Worm (Caenorhabditis elegans) whole organism, L4/young adult: ENCODE measurements around the gene T16G1.2.

Source experiments
- W03F9.2 ChIP-seq: fragments of 150-350 bp; optimal IDR thresholded peaks from 2 replicates; lab custom pipeline; 2014; ENCODE audit warnings: missing biosample characterization, missing genetic modification characterization
- dao-5 ChIP-seq: sonication (generic microtip); optimal IDR thresholded peaks from 2 replicates; lab custom pipeline; 2016; ENCODE audit warnings: missing genotype, missing genetic modification characterization, moderate library complexity, missing compliant biosample characterization
- him-1 ChIP-seq: sonication (generic microtip); optimal IDR thresholded peaks from 2 replicates; lab custom pipeline; 2016; ENCODE audit warnings: missing genotype, missing genetic modification reagents, missing genetic modification characterization, missing compliant biosample characterization

Gene T16G1.2

DNA sequence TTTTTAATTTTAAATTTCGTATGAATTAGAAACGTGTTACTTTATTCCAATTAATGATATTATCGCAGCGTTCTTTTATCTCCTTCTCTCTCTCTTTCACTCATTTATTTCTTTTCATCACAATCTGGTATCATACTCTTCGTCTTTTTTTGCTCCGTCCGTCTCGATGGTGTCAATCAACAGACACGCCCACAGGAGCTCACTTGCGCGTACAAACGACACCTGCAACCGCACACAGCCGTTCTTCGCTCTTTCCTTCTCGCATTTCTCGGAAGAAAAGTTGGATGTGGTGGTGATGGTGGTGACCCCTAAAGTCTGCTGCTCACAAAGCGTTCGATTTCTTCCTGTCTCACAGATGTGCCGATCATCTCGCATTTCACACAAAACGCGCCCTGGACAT, 20.7 kb upstream of the T16G1.2 start:
- no peak for TF ChIP-seq dao-5
- no peak for TF ChIP-seq him-1 (tag; lab: Kevin White, UChicago)
- no peak for TF ChIP-seq W03F9.2 (tag; lab: Kevin White, UChicago)

DNA sequence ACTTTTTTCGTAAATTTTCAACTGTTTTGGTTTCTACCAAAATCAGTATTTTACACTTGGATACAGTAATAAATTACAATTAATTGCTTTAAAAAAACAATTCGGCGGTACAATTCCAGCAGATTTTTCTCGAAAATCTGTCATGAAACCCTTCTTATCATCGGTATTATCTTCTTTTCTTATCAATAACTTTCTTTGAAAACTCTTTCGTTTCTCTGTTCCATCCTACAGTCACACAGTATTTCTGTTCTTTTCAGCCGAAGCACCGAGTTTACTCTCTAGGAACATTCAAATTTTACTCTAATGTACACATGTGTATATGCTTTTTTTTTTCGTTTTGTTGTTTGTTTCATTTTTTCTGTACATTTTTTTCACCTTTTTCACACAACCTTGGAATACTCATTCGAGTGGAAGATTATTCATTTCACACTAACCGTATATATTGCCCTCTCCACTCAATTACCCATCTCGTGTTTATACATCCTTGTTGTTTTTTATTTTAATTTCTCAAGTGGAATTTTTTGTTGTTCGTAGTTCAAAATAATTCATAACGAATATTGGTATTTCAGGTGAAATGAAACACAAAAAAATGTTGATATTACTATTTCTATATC, 19.6 kb upstream of the T16G1.2 start, which contains the start of gene nid-1:
Gene nid-1 (plus strand): TSS at position 564 of the 614 bp plus-strand sequence.
- peak; percentile 40 for TF ChIP-seq W03F9.2 (tag; lab: Kevin White, UChicago)
- TF ChIP-seq him-1 (tag; lab: Kevin White, UChicago) = no peak
- no peak for TF ChIP-seq dao-5

DNA sequence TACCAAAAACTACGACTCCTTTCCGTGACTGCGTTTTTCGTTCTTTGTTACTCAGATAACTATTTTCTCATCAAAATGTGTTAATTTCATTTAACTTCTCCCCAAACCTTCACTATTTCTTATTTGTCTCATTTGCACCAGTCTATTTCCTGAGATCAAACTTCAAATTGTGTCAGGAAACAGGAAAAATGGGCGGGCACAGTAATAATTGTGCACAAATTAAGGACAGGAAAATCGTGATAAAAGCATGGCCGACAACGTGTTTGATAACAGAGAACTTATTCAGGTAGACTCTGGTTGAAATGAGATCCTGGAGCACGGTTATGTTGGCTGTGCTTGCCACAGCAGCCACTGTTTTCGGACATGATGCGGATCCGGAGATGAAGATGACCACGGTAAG, 9.6 kb upstream of the T16G1.2 start, which contains the start of gene lipl-1:
Gene lipl-1 (plus strand): TSS at position 282 of the 400 bp plus-strand sequence.
- no peak for TF ChIP-seq dao-5
- TF ChIP-seq him-1 (tag; lab: Kevin White, UChicago) = no peak
- no peak for TF ChIP-seq W03F9.2 (tag; lab: Kevin White, UChicago)

DNA sequence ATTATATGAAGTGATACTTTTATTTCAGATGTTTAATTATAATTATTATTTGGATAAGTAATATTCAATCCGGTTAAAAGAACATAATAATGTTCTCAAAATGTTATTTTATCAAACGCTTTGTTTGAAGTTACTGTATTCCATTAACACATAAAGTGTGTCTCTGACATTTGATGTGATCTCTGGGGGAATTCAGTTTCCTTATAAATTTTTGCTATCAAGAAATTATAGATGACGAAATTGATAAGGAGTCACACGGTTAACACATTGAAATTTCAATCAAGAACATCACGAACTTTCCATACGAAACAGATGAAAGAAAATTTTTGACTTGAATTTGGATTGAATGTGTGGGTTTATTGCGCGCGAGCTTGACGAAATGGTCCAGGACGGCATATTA, 7.6 kb upstream of the T16G1.2 start:
- TF ChIP-seq W03F9.2 (tag; lab: Kevin White, UChicago) (no peak), dao-5 (no peak), him-1 (tag; lab: Kevin White, UChicago) (no peak)

DNA sequence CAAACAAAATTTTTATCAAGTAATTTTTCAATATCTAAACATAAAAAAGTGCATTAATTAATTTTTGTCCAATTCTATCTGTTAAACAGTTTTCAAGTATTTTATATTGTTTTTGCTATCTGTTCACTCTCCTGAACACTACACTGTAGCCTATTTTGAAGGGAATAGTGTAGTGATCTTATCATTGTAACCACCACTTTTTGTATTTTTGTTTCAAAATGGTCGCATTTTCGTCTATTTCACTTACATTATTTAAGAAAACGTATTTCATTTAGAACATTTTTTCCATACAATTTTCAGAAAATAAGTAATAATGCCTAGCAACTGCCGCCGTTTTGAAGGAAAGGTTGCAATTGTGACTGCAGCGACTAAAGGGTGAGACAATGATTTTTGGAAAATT, 7.0 kb upstream of the T16G1.2 start, which contains the start of gene dhrs-4:
Gene dhrs-4 (plus strand): TSS at position 301 of the 400 bp plus-strand sequence.
- no peak for TF ChIP-seq W03F9.2 (tag; lab: Kevin White, UChicago)
- no peak for TF ChIP-seq dao-5
- no peak for TF ChIP-seq him-1 (tag; lab: Kevin White, UChicago)

DNA sequence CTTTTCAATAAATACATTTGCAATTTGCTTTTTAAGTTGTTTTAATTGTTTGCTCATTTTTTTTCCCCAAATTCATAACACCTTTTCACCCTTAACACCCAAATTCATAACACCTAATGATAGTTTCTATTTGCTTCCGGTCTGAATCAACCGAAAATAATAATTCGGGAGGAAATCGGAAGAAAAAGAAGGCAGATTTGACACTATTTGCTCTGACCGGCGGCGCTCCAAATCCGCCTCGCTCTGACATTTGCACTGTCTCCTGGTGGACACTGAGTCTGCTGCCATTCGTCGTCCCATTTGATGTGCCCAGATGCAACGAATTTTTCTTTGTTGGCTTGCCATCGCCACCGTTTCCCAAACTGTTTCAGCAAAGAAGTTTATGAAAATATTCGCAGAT, 5.2 kb upstream of the T16G1.2 start, which contains the start of gene pqn-67:
Gene pqn-67 (plus strand): TSS at position 301 of the 400 bp plus-strand sequence.
- no peak for TF ChIP-seq him-1 (tag; lab: Kevin White, UChicago)
- TF ChIP-seq dao-5 = no peak
- no peak for TF ChIP-seq W03F9.2 (tag; lab: Kevin White, UChicago)

DNA sequence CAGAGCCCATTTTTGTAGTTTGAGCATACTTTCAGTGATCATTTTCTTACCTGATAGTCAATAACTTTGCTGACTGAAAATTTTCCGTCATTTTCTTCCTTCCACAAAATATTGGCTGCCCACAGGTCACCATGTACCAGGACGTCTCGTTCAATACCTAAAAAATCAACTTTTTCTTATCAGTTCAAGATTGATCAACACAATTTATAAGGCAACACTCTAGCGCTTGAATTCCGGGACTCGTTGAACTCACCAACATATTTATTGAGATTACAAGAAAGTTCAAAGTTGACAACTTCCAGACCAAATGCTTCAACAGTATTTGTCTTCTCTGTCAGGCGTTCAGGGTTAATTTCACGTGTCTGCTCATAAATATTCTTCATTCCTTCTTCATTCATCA, 4.4 kb downstream of the T16G1.2 start:
- TF ChIP-seq W03F9.2 (tag; lab: Kevin White, UChicago) (no peak), dao-5 (no peak), him-1 (tag; lab: Kevin White, UChicago) (no peak)

DNA sequence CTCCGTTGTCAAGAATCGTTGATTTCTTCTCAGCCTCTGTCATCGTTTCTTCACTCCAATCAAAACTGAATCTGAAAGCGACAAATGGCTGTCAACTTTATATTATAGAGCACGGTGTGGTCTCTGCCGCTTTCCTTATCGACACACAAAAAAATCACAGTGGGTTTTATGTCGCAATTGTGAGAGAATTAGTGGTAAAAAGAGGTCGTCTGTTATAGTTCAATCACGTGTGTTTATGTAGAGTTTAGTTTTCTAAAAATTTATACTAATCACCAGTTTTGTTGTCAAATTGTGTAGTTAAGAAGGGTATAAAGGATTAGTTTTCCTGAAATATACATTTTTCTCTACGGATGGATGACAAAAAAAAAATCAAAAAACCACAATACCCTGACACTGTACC, 5.7 kb downstream of the T16G1.2 start, which contains the start of gene T16G1.7:
Gene T16G1.7 (minus strand): TSS at position 137 of the 400 bp plus-strand sequence.
- TF ChIP-seq dao-5 (no peak), W03F9.2 (tag; lab: Kevin White, UChicago) (no peak), him-1 (tag; lab: Kevin White, UChicago) (no peak)

DNA sequence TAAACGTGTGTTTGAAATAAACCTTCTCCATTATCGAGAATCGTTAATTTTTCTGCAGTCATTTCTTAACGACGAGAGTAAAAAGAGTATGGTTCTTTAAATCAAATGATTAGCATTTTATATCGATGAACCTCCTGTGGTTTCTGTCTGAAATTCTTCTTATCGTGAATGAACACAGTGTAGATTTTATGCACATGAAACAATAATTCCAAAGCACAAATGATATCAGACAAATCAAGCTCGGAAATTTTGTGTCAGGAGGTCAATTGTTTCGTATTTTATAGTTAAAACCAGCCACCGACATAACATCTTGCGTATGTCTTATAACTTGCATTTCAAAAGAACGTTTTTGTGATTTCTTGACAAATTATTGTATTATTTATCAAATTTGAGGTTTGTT, 7.8 kb downstream of the T16G1.2 start, which contains the start of gene T16G1.6:
Gene T16G1.6 (minus strand): TSS at position 77 of the 400 bp plus-strand sequence.
- no peak for TF ChIP-seq dao-5
- TF ChIP-seq him-1 (tag; lab: Kevin White, UChicago) = no peak
- TF ChIP-seq W03F9.2 (tag; lab: Kevin White, UChicago) = no peak

DNA sequence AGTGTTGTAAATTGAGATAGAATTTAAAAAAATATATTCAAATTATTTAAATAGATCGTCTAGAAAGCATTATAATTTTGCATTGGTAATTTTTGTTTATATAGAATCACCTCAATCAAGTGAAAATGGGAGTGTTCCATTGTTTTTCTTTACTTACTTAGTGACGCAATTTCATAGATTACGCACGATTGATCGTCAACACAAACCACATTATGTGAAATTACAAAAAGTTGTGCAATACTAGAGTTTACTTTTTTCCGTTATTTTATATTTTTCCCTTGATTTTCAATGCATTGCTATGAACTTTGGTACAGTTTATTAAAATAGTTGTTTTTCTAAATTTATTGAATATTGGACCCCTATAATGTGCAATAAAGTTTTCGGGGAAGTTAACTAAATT, 10.2 kb downstream of the T16G1.2 start, which contains the start of gene T16G1.5:
Gene T16G1.5 (minus strand): TSS at position 119 of the 400 bp plus-strand sequence.
- TF ChIP-seq W03F9.2 (tag; lab: Kevin White, UChicago) (no peak), dao-5 (no peak)

DNA sequence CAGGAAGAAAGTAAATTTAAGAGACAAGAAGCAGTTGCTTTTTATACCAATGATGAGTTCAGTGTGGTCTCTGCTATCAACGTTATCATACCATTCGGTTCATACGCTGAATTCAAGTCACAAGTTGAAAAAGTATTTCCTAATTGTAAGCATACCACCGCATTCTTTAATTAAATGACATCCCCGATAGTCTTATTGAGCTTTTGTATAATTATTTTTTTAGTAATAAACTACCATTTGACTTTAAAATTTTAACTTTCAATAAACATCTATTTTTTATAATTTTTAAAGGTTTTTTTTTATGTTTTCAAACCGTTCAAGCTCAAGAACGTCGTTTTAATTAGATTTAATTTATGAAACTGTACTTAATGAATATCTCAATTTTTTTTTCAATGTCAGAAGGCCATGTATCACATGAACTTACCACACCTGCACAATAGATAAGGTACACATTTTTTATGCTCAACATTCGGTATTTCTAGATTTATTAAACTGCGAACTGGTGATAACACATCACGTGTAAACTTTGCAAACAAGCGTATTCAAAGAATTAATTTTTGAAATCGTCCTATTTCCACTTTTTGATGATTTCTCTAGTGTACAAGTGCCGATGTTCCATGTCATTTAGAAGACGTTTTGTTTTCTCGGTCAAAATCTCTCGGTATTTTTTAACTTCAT, 12.7 kb downstream of the T16G1.2 start, which contains the start of gene T16G1.4:
Gene T16G1.4 (minus strand): TSS at position 51 of the 678 bp plus-strand sequence.
- TF ChIP-seq dao-5 (no peak), W03F9.2 (tag; lab: Kevin White, UChicago) (no peak), him-1 (tag; lab: Kevin White, UChicago) (no peak)

DNA sequence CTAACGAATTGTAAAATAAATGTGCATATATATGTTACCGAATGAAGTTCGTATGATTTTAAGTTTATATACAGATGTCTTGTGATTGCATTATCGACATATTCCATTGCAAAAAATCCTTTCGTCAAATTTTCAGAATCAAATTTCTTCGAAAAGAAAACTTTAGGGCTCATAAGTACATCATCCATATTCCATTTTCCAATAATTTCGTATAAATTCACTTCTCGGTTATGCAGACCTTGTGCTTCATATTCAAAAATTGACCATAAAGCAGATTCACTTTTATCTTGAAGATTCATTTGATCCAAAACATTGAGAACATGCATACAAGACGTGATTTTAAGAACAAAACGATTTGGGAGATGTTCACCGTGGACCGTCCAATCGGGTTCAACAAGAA, 14.1 kb downstream of the T16G1.2 start:
- TF ChIP-seq him-1 (tag; lab: Kevin White, UChicago) (no peak), W03F9.2 (tag; lab: Kevin White, UChicago) (no peak), dao-5 (no peak)

DNA sequence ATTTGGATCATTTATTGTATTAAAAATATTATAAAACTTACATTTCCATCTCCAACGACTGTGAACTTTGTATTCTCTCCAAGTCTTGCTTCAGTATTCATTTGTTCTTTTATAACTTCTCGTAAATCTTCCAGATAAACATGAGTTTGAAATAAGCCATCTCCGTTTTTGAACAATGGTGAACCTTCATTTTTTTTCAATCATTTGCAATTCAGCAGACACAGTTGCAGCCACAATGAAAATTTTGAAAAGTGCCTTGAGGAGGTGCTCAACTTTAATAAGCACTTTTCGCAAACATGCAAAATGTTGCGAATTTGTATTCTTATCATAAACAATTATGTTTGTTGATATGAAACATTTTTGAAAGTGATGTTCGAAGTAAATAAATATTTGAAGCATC, 14.9 kb downstream of the T16G1.2 start, which contains the start of gene T16G1.3:
Gene T16G1.3 (minus strand): TSS at position 101 of the 400 bp plus-strand sequence.
- TF ChIP-seq him-1 (tag; lab: Kevin White, UChicago) (no peak), W03F9.2 (tag; lab: Kevin White, UChicago) (no peak), dao-5 (no peak)

DNA sequence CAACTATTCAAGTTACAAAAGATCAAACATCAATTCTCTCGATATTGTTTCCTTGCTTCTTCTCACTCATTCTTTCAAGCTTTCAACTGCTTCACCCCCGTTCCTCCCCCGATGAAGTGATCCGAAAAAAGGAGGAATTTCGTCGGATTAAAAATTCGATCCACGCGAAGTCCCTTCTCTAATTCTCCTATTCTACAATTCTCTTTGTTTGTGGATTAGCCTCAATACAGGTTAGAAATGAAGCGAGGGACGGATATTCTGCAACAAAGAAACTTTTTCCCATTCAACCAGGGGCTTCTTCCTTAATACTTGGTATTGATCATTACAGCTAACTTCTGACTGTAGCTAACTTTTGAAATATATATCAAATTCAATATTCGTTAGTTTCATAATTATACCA, 15.5 kb downstream of the T16G1.2 start, which contains the start of gene grl-2:
Gene grl-2 (plus strand): TSS at position 301 of the 400 bp plus-strand sequence.
- no peak for TF ChIP-seq W03F9.2 (tag; lab: Kevin White, UChicago)
- TF ChIP-seq dao-5 = no peak
- TF ChIP-seq him-1 (tag; lab: Kevin White, UChicago) = no peak
